Worm (Caenorhabditis elegans) whole organism, L4/young adult: ENCODE results near the gene lido-4.

Experiments used
- W03F9.2 ChIP-seq: fragments of 150-350 bp; optimal IDR thresholded peaks from 2 replicates; lab custom pipeline; 2014; ENCODE audit warnings: missing biosample characterization, missing genetic modification characterization
- dao-5 ChIP-seq: sonication (generic microtip); optimal IDR thresholded peaks from 2 replicates; lab custom pipeline; 2016; ENCODE audit warnings: missing genotype, missing genetic modification characterization, moderate library complexity, missing compliant biosample characterization
- him-1 ChIP-seq: sonication (generic microtip); optimal IDR thresholded peaks from 2 replicates; lab custom pipeline; 2016; ENCODE audit warnings: missing genotype, missing genetic modification reagents, missing genetic modification characterization, missing compliant biosample characterization

DNA sequence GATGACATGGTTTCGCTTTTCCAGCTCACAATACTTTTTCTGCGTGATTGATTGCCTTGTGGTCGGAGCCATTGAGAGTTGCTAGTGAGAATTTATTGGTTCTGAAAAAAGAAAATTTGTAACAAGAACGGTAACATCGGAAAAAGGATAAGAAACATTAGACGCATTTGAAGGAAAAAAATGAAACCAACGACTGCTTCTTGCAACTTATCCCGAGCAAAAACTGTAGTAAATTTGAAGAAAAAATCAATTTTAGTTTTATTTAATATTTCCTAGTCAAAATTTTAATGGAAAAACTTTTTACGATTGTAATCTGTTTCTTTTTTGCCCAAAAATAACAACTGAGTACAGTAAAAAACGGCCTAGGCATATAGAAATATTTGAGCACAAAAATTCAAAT is at the start of gene lido-4:
- TF ChIP-seq him-1 (tag; lab: Kevin White, UChicago) (no peak), W03F9.2 (no peak), dao-5 (tag; lab: Kevin White, UChicago) (no peak)
